Worm (Caenorhabditis elegans) whole organism, L1 larva: ENCODE data around the gene irk-1.

Experiments
- nhr-12 ChIP-seq: sonication (generic microtip); optimal IDR thresholded peaks from 2 replicates; lab custom pipeline; 2017; ENCODE audit warnings: missing biosample characterization, missing genetic modification characterization
- nhr-71 ChIP-seq: sonication (generic microtip); optimal IDR thresholded peaks from 2 replicates; lab custom pipeline; 2016; ENCODE audit warnings: mild to moderate bottlenecking, missing genetic modification characterization, moderate library complexity, missing compliant biosample characterization
- pax-3 ChIP-seq: fragments of 200-800 bp; sonication (Bioruptor generic); optimal IDR thresholded peaks from 2 replicates; lab custom pipeline; 2018; ENCODE audit warnings: mild to moderate bottlenecking, missing genetic modification characterization, moderate library complexity, missing compliant biosample characterization
- snpc-4 ChIP-seq: fragments of 150-350 bp; optimal IDR thresholded peaks from 2 replicates; lab custom pipeline; 2014; ENCODE audit warnings: missing biosample characterization, missing genetic modification characterization
- snu-23 ChIP-seq: sonication (generic microtip); optimal IDR thresholded peaks from 2 replicates; lab custom pipeline; 2016; ENCODE audit warnings: missing genetic modification characterization, missing compliant biosample characterization
- unc-86 ChIP-seq: sonication (generic microtip); optimal IDR thresholded peaks from 2 replicates; lab custom pipeline; 2016; ENCODE audit warnings: missing genetic modification characterization, missing compliant biosample characterization
- zip-4 ChIP-seq: fragments of 200-800 bp; sonication (Bioruptor generic); optimal IDR thresholded peaks from 2 replicates; lab custom pipeline; 2018; ENCODE audit warnings: mild to moderate bottlenecking, missing genetic modification characterization, moderate library complexity, missing compliant biosample characterization

DNA sequence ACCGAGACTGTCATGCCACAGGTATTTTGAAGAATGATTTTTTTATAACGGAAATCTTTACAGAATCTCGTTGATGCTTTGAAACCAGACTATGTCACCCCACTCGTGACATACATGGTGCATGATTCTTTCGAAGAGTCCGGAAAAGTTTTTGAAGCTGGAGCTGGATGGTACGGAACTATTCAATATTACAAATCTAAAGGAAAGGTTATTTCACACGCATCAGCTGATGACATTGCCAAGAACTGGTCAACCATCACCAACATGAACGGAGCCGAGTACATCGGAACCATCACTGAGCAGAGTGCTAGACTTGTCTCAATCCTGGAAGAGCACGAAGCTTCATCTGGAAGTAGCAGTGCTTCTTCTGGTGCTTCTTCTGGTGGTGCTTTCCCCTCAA, 41.2 kb upstream of the irk-1 start:
- TF ChIP-seq snu-23 (GFP tag; lab: Kevin White, UChicago) = no peak
- no peak for TF ChIP-seq nhr-71 (tag; lab: Kevin White, UChicago)
- TF ChIP-seq unc-86 (tag; lab: Kevin White, UChicago) = no peak
- TF ChIP-seq pax-3 (tag; lab: Kevin White, UChicago) = no peak
- no peak for TF ChIP-seq zip-4 (GFP tag; lab: Kevin White, UChicago)
- no peak for TF ChIP-seq snpc-4
- TF ChIP-seq nhr-12 = no peak
